Worm (Caenorhabditis elegans) whole organism, L4 larva: ENCODE measurements around the gene C50H2.4.

Experiments used
- aly-2 ChIP-seq: sonication (generic microtip); optimal IDR thresholded peaks from 2 replicates; lab custom pipeline; 2018; ENCODE audit warnings: missing biosample characterization, missing genetic modification characterization
- ama-1 ChIP-seq: fragments of 150-350 bp; optimal IDR thresholded peaks from 2 replicates; lab custom pipeline; 2014; ENCODE audit warnings: inconsistent platforms, mixed read lengths
- ceh-82 ChIP-seq: sonication (generic microtip); optimal IDR thresholded peaks from 2 replicates; lab custom pipeline; 2017; ENCODE audit warnings: missing biosample characterization, missing genetic modification characterization
- ces-1 ChIP-seq: fragments of 150-350 bp; sonication (generic microtip); optimal IDR thresholded peaks from 4 replicates; lab custom pipeline; 2014; ENCODE audit warnings: missing biosample characterization, missing genetic modification reagents, missing genetic modification characterization
- ctbp-1 ChIP-seq: fragments of 200-800 bp; sonication (Bioruptor generic); IDR thresholded peaks from 2 replicates; pipeline ENCODE4 v1.3.6; 2022; ENCODE audit warnings: missing genetic modification reagents, missing genetic modification characterization, missing compliant biosample characterization
- dpl-1 ChIP-seq: fragments of 150-350 bp; optimal IDR thresholded peaks from 2 replicates; lab custom pipeline; 2014; ENCODE audit warnings: missing biosample characterization, missing genetic modification reagents, missing genetic modification characterization
- egl-27 ChIP-seq: sonication (generic microtip); optimal IDR thresholded peaks from 3 replicates; lab custom pipeline; 2017; ENCODE audit warnings: missing biosample characterization, missing genetic modification reagents, missing genetic modification characterization
- fos-1 ChIP-seq: fragments of 150-350 bp; optimal IDR thresholded peaks from 2 replicates; lab custom pipeline; 2014; ENCODE audit warnings: missing biosample characterization, missing genetic modification characterization
- hmg-1.1 ChIP-seq: fragments of 200-800 bp; sonication (Bioruptor generic); IDR thresholded peaks from 2 replicates; pipeline ENCODE4 v1.3.6; 2022; ENCODE audit warnings: missing genetic modification reagents, missing genetic modification characterization, missing compliant biosample characterization
- skn-1 ChIP-seq: fragments of 150-350 bp; optimal IDR thresholded peaks from 2 replicates; lab custom pipeline; 2014; ENCODE audit warnings: missing biosample characterization, missing genetic modification characterization
- zag-1 ChIP-seq: fragments of 150-350 bp; optimal IDR thresholded peaks from 2 replicates; lab custom pipeline; 2014; ENCODE audit warnings: missing biosample characterization, missing genetic modification characterization

DNA sequence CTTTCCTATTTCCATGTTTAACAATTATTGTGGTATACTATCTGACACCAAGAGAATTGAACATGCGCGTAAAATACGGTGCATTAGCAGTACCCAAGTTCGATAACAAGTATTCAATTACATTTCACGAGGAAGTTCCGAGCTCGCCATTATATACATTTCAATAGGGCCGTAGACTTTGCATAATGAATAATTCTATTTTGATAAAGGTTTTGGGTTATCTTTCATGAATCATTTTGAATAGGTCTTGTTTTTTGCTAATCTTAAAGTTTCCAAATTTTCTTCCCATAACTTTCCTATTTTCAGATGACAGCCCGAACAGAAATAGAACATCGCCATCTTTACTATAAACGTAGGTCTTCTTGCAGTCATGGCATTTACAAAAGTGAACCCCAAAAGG lies 9.5 kb downstream of the C50H2.4 start, which contains the start of gene C50H2.13:
- TF ChIP-seq aly-2 (tag; lab: Kevin White, UChicago), result no peak
- no peak for TF ChIP-seq ama-1 (lab: Kevin White, UChicago)
- TF ChIP-seq ctbp-1, result no peak
- TF ChIP-seq ces-1, result no peak
- TF ChIP-seq dpl-1 (GFP tag; lab: Kevin White, UChicago), result no peak
- no peak for TF ChIP-seq ceh-82 (tag; lab: Kevin White, UChicago)
- TF ChIP-seq egl-27 (tag; lab: Kevin White, UChicago), result no peak
- no peak for TF ChIP-seq zag-1 (tag; lab: Kevin White, UChicago)
- TF ChIP-seq fos-1 (tag; lab: Kevin White, UChicago), result no peak
- TF ChIP-seq skn-1 (tag; lab: Kevin White, UChicago), result no peak
- no peak for TF ChIP-seq hmg-1.1 (GFP tag; lab: Robert Waterston, UW)
